Worm (Caenorhabditis elegans) whole organism, L4 larva: Measurements from ENCODE around the gene vars-1.
A peak's percentile ranks its signal among the peaks of the same experiment; 100 is the strongest.

Source experiments
- D1046.2 ChIP-seq: fragments of 200-800 bp; sonication (Bioruptor generic); IDR thresholded peaks from 2 replicates; pipeline ENCODE4 v1.3.6; 2022; ENCODE audit warnings: missing genetic modification characterization, missing compliant biosample characterization
- F26F4.8 ChIP-seq: fragments of 200-800 bp; sonication (Bioruptor generic); conservative IDR thresholded peaks from 2 replicates; pipeline ENCODE4 v1.3.6; 2022; ENCODE audit warnings: missing genetic modification characterization, missing compliant biosample characterization
- F49E8.2 ChIP-seq: sonication (generic microtip); optimal IDR thresholded peaks from 2 replicates; lab custom pipeline; 2016; ENCODE audit warnings: missing compliant biosample characterization, mild to moderate bottlenecking, missing genetic modification characterization, borderline replicate concordance
- T20F7.1 ChIP-seq: fragments of 200-800 bp; sonication (Bioruptor generic); optimal IDR thresholded peaks from 2 replicates; lab custom pipeline; 2018; ENCODE audit warnings: mild to moderate bottlenecking, missing genetic modification characterization, missing compliant biosample characterization
- T26A8.4 ChIP-seq: fragments of 200-800 bp; sonication (Bioruptor generic); IDR thresholded peaks from 2 replicates; pipeline ENCODE4 v1.3.6; 2022; ENCODE audit warnings: missing genetic modification characterization, missing compliant biosample characterization
- Y48G9A.11 ChIP-seq: fragments of 200-800 bp; sonication (Bioruptor generic); IDR thresholded peaks from 2 replicates; pipeline ENCODE4 v1.3.6; 2022; ENCODE audit warnings: missing genetic modification reagents, missing genetic modification characterization, missing compliant biosample characterization
- Y75B8A.6 ChIP-seq: fragments of 200-800 bp; sonication (Bioruptor generic); IDR thresholded peaks from 2 replicates; pipeline ENCODE4 v1.3.6; 2022; ENCODE audit warnings: missing genetic modification reagents, missing genetic modification characterization, missing compliant biosample characterization
- aly-2 ChIP-seq: sonication (generic microtip); optimal IDR thresholded peaks from 2 replicates; lab custom pipeline; 2018; ENCODE audit warnings: missing biosample characterization, missing genetic modification characterization
- ama-1 ChIP-seq: fragments of 150-350 bp; optimal IDR thresholded peaks from 2 replicates; lab custom pipeline; 2014; ENCODE audit warnings: inconsistent platforms, mixed read lengths
- ceh-20 ChIP-seq: fragments of 200-800 bp; sonication (Bioruptor generic); IDR thresholded peaks from 2 replicates; pipeline ENCODE4 v1.3.6; 2022; ENCODE audit warnings: missing genetic modification reagents, missing genetic modification characterization, missing compliant biosample characterization
- ceh-32 ChIP-seq: sonication (generic microtip); optimal IDR thresholded peaks from 2 replicates; lab custom pipeline; 2016; ENCODE audit warnings: mild to moderate bottlenecking, missing genetic modification characterization, missing compliant biosample characterization; ENCODE audit not compliant: poor library complexity
- ceh-44 ChIP-seq: fragments of 200-800 bp; sonication (Bioruptor generic); IDR thresholded peaks from 2 replicates; pipeline ENCODE4 v1.3.6; 2022; ENCODE audit warnings: missing genetic modification reagents, missing genetic modification characterization, missing compliant biosample characterization
- ceh-62 ChIP-seq: sonication (generic microtip); optimal IDR thresholded peaks from 2 replicates; lab custom pipeline; 2017; ENCODE audit warnings: missing biosample characterization, missing genetic modification characterization
- ces-1 ChIP-seq: fragments of 150-350 bp; sonication (generic microtip); optimal IDR thresholded peaks from 4 replicates; lab custom pipeline; 2014; ENCODE audit warnings: missing biosample characterization, missing genetic modification reagents, missing genetic modification characterization
- dmd-8 ChIP-seq: fragments of 200-800 bp; sonication (Bioruptor generic); IDR thresholded peaks from 2 replicates; pipeline ENCODE4 v1.3.6; 2022; ENCODE audit warnings: missing genetic modification characterization, missing compliant biosample characterization
- dmd-9 ChIP-seq: fragments of 200-800 bp; sonication (Bioruptor generic); IDR thresholded peaks from 2 replicates; pipeline ENCODE4 v1.3.6; 2022; ENCODE audit warnings: missing genetic modification reagents, missing genetic modification characterization, missing compliant biosample characterization
- dpl-1 ChIP-seq: fragments of 150-350 bp; optimal IDR thresholded peaks from 2 replicates; lab custom pipeline; 2014; ENCODE audit warnings: missing biosample characterization, missing genetic modification reagents, missing genetic modification characterization
- dve-1 ChIP-seq: sonication (generic microtip); optimal IDR thresholded peaks from 2 replicates; lab custom pipeline; 2017; ENCODE audit warnings: antibody characterized with exemption, mild to moderate bottlenecking, missing genetic modification characterization, missing compliant biosample characterization; ENCODE audit not compliant: insufficient read depth
- egl-27 ChIP-seq: sonication (generic microtip); optimal IDR thresholded peaks from 3 replicates; lab custom pipeline; 2017; ENCODE audit warnings: missing biosample characterization, missing genetic modification reagents, missing genetic modification characterization
- fkh-10 ChIP-seq: fragments of 150-350 bp; optimal IDR thresholded peaks from 2 replicates; lab custom pipeline; 2014; ENCODE audit warnings: missing biosample characterization, missing genetic modification reagents, missing genetic modification characterization
- gei-8 ChIP-seq: fragments of 200-800 bp; sonication (Bioruptor generic); optimal IDR thresholded peaks from 2 replicates; lab custom pipeline; 2018; ENCODE audit warnings: mild to moderate bottlenecking, missing genetic modification characterization, missing compliant biosample characterization
- hlh-30 ChIP-seq: sonication (generic microtip); optimal IDR thresholded peaks from 2 replicates; lab custom pipeline; 2017; ENCODE audit warnings: antibody characterized with exemption, mild to moderate bottlenecking, missing genetic modification characterization, missing compliant biosample characterization; ENCODE audit not compliant: insufficient read depth
- hmg-1.1 ChIP-seq: fragments of 200-800 bp; sonication (Bioruptor generic); IDR thresholded peaks from 2 replicates; pipeline ENCODE4 v1.3.6; 2022; ENCODE audit warnings: missing genetic modification reagents, missing genetic modification characterization, missing compliant biosample characterization
- jun-1 ChIP-seq: fragments of 150-350 bp; optimal IDR thresholded peaks from 2 replicates; lab custom pipeline; 2014; ENCODE audit warnings: missing biosample characterization, missing genetic modification reagents, missing genetic modification characterization
- lin-1 ChIP-seq: fragments of 200-800 bp; sonication (Bioruptor generic); IDR thresholded peaks from 2 replicates; pipeline ENCODE4 v1.3.6; 2022; ENCODE audit warnings: missing genetic modification reagents, missing genetic modification characterization, missing compliant biosample characterization
- lin-39 ChIP-seq: fragments of 150-350 bp; optimal IDR thresholded peaks from 2 replicates; lab custom pipeline; 2014; ENCODE audit warnings: missing biosample characterization, missing genetic modification reagents, missing genetic modification characterization
- lsy-2 ChIP-seq, 2 experiments: fragments of 150-350 bp in 1 of 2; sonication (generic microtip) in 1 of 2; optimal IDR thresholded peaks; 2 replicates each; lab custom pipeline; 2014 to 2017; ENCODE audit warnings: missing biosample characterization in 2 of 2, missing genetic modification characterization in 2 of 2
- mdl-1 ChIP-seq, 2 experiments: fragments of 150-350 bp in 1 of 2; sonication (generic microtip) in 1 of 2; optimal IDR thresholded peaks; 2 replicates each; lab custom pipeline; 2014 to 2017; ENCODE audit warnings: missing biosample characterization in 2 of 2, missing genetic modification characterization in 2 of 2
- mep-1 ChIP-seq: fragments of 150-350 bp; sonication (generic microtip); optimal IDR thresholded peaks from 3 replicates; lab custom pipeline; 2014; ENCODE audit warnings: missing biosample characterization, missing genetic modification characterization
- mes-2 ChIP-seq: sonication (generic microtip); optimal IDR thresholded peaks from 2 replicates; lab custom pipeline; 2016; ENCODE audit warnings: missing genotype, mild to moderate bottlenecking, missing genetic modification characterization, missing compliant biosample characterization; ENCODE audit not compliant: poor library complexity, severe bottlenecking
- mxl-2 ChIP-seq: fragments of 200-800 bp; sonication (Bioruptor generic); conservative IDR thresholded peaks from 2 replicates; pipeline ENCODE4 v1.3.6; 2022; ENCODE audit warnings: missing genetic modification reagents, missing genetic modification characterization, missing compliant biosample characterization
- nhr-111 ChIP-seq: fragments of 200-800 bp; sonication (Bioruptor generic); optimal IDR thresholded peaks from 2 replicates; lab custom pipeline; 2018; ENCODE audit warnings: mild to moderate bottlenecking, missing genetic modification characterization, missing compliant biosample characterization
- nhr-237 ChIP-seq: sonication (generic microtip); optimal IDR thresholded peaks from 2 replicates; lab custom pipeline; 2017; ENCODE audit warnings: missing biosample characterization, missing genetic modification characterization
- nhr-28 ChIP-seq: fragments of 150-350 bp; optimal IDR thresholded peaks from 2 replicates; lab custom pipeline; 2014; ENCODE audit warnings: missing biosample characterization, missing genetic modification characterization
- nhr-6 ChIP-seq: fragments of 150-350 bp; optimal IDR thresholded peaks from 2 replicates; lab custom pipeline; 2014; ENCODE audit warnings: missing biosample characterization, missing genetic modification characterization
- nhr-77 ChIP-seq: fragments of 150-350 bp; optimal IDR thresholded peaks from 2 replicates; lab custom pipeline; 2014; ENCODE audit warnings: missing biosample characterization, missing genetic modification characterization
- pha-4 ChIP-seq, 2 experiments: fragments of 150-350 bp in 1 of 2; fragments of 200-800 bp in 1 of 2; sonication (Bioruptor generic) in 1 of 2; IDR thresholded peaks in 1 of 2; optimal IDR thresholded peaks in 1 of 2; 2 replicates each; pipeline versions ENCODE4 v1.3.6 to Lab custom; 2014 to 2022; ENCODE audit warnings: missing genetic modification characterization in 2 of 2, missing genetic modification reagents in 2 of 2, missing biosample characterization in 1 of 2, missing compliant biosample characterization in 1 of 2
- pqm-1 ChIP-seq: sonication (generic microtip); optimal IDR thresholded peaks from 2 replicates; lab custom pipeline; 2017; ENCODE audit warnings: missing biosample characterization, missing genetic modification characterization
- rbr-2 ChIP-seq: sonication (generic microtip); optimal IDR thresholded peaks from 2 replicates; lab custom pipeline; 2016; ENCODE audit warnings: missing genotype, missing genetic modification characterization, missing compliant biosample characterization
- saeg-2 ChIP-seq: fragments of 200-800 bp; sonication (Bioruptor generic); IDR thresholded peaks from 2 replicates; pipeline ENCODE4 v1.3.6; 2022; ENCODE audit warnings: missing genetic modification reagents, missing genetic modification characterization, missing compliant biosample characterization
- sdz-12 ChIP-seq: fragments of 200-800 bp; sonication (Bioruptor generic); optimal IDR thresholded peaks from 2 replicates; lab custom pipeline; 2018; ENCODE audit warnings: mild to moderate bottlenecking, missing genetic modification characterization, missing compliant biosample characterization
- spr-3 ChIP-seq: fragments of 200-800 bp; sonication (Bioruptor generic); optimal IDR thresholded peaks from 2 replicates; lab custom pipeline; 2018; ENCODE audit warnings: mild to moderate bottlenecking, missing genetic modification characterization, missing compliant biosample characterization
- tag-97 ChIP-seq: fragments of 200-800 bp; sonication (Bioruptor generic); IDR thresholded peaks from 2 replicates; pipeline ENCODE4 v1.3.6; 2022; ENCODE audit warnings: missing genetic modification characterization, missing compliant biosample characterization
- tra-1 ChIP-seq: fragments of 200-800 bp; sonication (Bioruptor generic); IDR thresholded peaks from 2 replicates; pipeline ENCODE4 v1.3.6; 2022; ENCODE audit warnings: missing genetic modification reagents, missing genetic modification characterization, missing compliant biosample characterization
- unc-130 ChIP-seq: sonication (generic microtip); optimal IDR thresholded peaks from 2 replicates; lab custom pipeline; 2016; ENCODE audit warnings: missing genetic modification reagents, missing genetic modification characterization, missing compliant biosample characterization
- zag-1 ChIP-seq: fragments of 150-350 bp; optimal IDR thresholded peaks from 2 replicates; lab custom pipeline; 2014; ENCODE audit warnings: missing biosample characterization, missing genetic modification characterization
- zip-11 ChIP-seq: fragments of 200-800 bp; sonication (Bioruptor generic); IDR thresholded peaks from 2 replicates; pipeline ENCODE4 v1.3.6; 2022; ENCODE audit warnings: missing genetic modification characterization, missing compliant biosample characterization
- ztf-11 ChIP-seq: fragments of 150-350 bp; optimal IDR thresholded peaks from 2 replicates; lab custom pipeline; 2014; ENCODE audit warnings: missing biosample characterization, missing genetic modification characterization
- ztf-7 ChIP-seq: fragments of 150-350 bp; optimal IDR thresholded peaks from 2 replicates; lab custom pipeline; 2014; ENCODE audit warnings: missing biosample characterization, missing genetic modification characterization

vars-1 gene

DNA sequence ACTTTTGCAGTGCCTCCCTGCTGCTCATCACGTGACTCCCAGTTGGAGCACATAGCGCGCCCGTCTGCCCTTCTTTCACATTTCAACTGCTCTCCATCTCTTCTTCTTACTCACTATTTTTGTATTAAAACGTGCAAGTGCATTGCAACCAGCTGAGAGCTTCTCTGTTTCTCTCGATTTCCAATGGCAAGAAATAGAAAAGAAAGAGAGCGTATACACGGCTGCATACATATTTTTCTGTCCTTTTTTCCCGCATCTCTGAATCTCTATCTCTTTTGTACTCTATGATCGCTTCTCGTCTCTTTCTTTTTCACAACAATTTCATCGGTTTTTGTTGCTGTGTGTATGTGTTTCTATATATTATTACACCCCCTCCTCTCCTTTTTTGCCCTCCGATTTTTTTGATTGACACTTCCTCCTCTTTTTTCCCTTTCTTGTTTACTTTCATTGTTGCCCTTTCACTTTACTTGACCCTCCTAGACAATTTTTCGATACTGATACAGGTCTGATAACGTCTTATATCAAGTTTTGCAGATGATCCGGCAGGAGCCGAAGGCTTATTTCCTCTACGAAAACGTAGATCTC, 30.2 kb upstream of the vars-1 start, which contains the start of gene Y97E10AR.1 (continued):
- TF ChIP-seq lsy-2 (tag; optimal IDR thresholded peaks at IDR 0.05; lab: Kevin White, UChicago): peak; percentile 29 to 79
- no peak for TF ChIP-seq nhr-111 (GFP tag; lab: Kevin White, UChicago)
- no peak for TF ChIP-seq F49E8.2 (tag; lab: Kevin White, UChicago)
- no peak for TF ChIP-seq unc-130 (GFP tag; lab: Kevin White, UChicago)
- TF ChIP-seq ceh-20 (GFP tag; lab: Robert Waterston, UW): no peak
- TF ChIP-seq fkh-10: peak; percentile 39
- TF ChIP-seq sdz-12: no peak
- TF ChIP-seq zag-1 (tag; lab: Kevin White, UChicago): no peak
- TF ChIP-seq dmd-9: no peak
- no peak for TF ChIP-seq dmd-8
- peak; percentile 42 for TF ChIP-seq mes-2
- TF ChIP-seq gei-8 (GFP tag; lab: Kevin White, UChicago): peak; percentile 86
- 0 out of 2 replicates have a peak, but pooled peaks have one; percentile 15 for TF ChIP-seq saeg-2 (GFP tag; lab: Robert Waterston, UW)
- no peak for TF ChIP-seq lin-1 (GFP tag; lab: Robert Waterston, UW)
- no peak for TF ChIP-seq F26F4.8 (GFP tag; lab: Robert Waterston, UW)
- TF ChIP-seq dve-1 (tag; lab: Kevin White, UChicago): peak; percentile 73
- no peak for TF ChIP-seq D1046.2
- peak; percentile 76 for TF ChIP-seq nhr-77 (tag; lab: Kevin White, UChicago)
- TF ChIP-seq nhr-237 (tag; lab: Kevin White, UChicago): no peak
- no peak for TF ChIP-seq egl-27
- TF ChIP-seq hmg-1.1 (GFP tag; lab: Robert Waterston, UW): peak; percentile 85
- TF ChIP-seq mdl-1 (tag; optimal IDR thresholded peaks at IDR 0.05; lab: Kevin White, UChicago): peak in 1 of 2 experiments; percentile 86
- no peak for TF ChIP-seq ceh-62 (tag; lab: Kevin White, UChicago)
- 0 out of 2 replicates have a peak, but pooled peaks have one; percentile 39 for TF ChIP-seq T26A8.4 (GFP tag; lab: Robert Waterston, UW)
- no peak for TF ChIP-seq ama-1
- no peak for TF ChIP-seq Y48G9A.11 (GFP tag; lab: Robert Waterston, UW)
- TF ChIP-seq ztf-11: no peak
- TF ChIP-seq T20F7.1 (GFP tag; lab: Kevin White, UChicago): peak; percentile 74
- no peak for TF ChIP-seq rbr-2 (tag; lab: Kevin White, UChicago)
- TF ChIP-seq dpl-1 (GFP tag; lab: Kevin White, UChicago): peak; percentile 39
- TF ChIP-seq nhr-28 (tag; lab: Kevin White, UChicago): peak; percentile 85
- no peak for TF ChIP-seq Y75B8A.6 (GFP tag; lab: Robert Waterston, UW)
- peak; percentile 84 for TF ChIP-seq mep-1 (tag; lab: Kevin White, UChicago)
- TF ChIP-seq jun-1 (tag; lab: Kevin White, UChicago): peak; percentile 46
- no peak for TF ChIP-seq spr-3 (GFP tag; lab: Kevin White, UChicago)
- peak; percentile 56; the same call in 1 of the 2 replicates for TF ChIP-seq pha-4 (GFP tag; IDR thresholded peaks at IDR 0.05; lab: Robert Waterston, UW)
- peak; percentile 39 for TF ChIP-seq pha-4 (tag; optimal IDR thresholded peaks at IDR 0.05; lab: Kevin White, UChicago)
- TF ChIP-seq lin-39 (tag; lab: Kevin White, UChicago): no peak
- TF ChIP-seq pqm-1 (tag; lab: Kevin White, UChicago): peak; percentile 63
- TF ChIP-seq ceh-44: no peak
- TF ChIP-seq nhr-6 (tag; lab: Kevin White, UChicago): no peak
- TF ChIP-seq ztf-7 (tag; lab: Kevin White, UChicago): no peak
- TF ChIP-seq mxl-2 (GFP tag; lab: Robert Waterston, UW): 0 out of 2 replicates have a peak, but pooled peaks have one; percentile 42
- TF ChIP-seq ceh-32: no peak
- TF ChIP-seq tra-1 (GFP tag; lab: Robert Waterston, UW): 0 out of 2 replicates have a peak, but pooled peaks have one; percentile 28
- no peak for TF ChIP-seq ces-1
- TF ChIP-seq hlh-30 (tag; lab: Kevin White, UChicago): peak; percentile 95
- TF ChIP-seq aly-2 (tag; lab: Kevin White, UChicago): no peak
- no peak for TF ChIP-seq zip-11 (GFP tag; lab: Robert Waterston, UW)
- TF ChIP-seq tag-97: no peak
- TF ChIP-seq, all 104 proteins: peak for 33
